Fruit fly (Drosophila melanogaster): ENCODE data around the gene CG12674.

CG12674 gene

DNA sequence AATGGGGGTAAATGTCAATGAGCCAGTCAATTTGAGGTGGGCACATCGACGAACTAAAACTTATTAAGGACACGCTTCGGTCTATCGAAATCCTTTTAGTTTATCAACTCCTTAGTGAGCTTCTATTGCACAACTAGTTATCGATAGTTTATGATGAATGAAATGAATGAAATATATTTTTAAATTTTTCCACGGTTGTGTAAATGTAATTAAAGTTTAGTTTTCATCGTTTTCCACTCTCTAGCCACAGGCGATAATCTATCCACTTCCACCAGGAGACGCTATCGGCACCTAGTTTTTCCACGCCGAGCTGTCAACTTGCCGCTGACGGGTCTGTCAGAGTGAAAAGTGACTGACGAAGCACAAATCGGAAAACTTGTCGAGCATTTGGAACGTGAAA lies at the start of gene CG12674:
TSS of gene CG12674 (plus strand) at position 301 of the 400 bp plus-strand sequence.
- no peak for TF ChIP-seq CG8478 (optimal IDR thresholded peaks at IDR 0.05)
- TF ChIP-seq CTCF (optimal IDR thresholded peaks at IDR 0.05): no peak

DNA sequence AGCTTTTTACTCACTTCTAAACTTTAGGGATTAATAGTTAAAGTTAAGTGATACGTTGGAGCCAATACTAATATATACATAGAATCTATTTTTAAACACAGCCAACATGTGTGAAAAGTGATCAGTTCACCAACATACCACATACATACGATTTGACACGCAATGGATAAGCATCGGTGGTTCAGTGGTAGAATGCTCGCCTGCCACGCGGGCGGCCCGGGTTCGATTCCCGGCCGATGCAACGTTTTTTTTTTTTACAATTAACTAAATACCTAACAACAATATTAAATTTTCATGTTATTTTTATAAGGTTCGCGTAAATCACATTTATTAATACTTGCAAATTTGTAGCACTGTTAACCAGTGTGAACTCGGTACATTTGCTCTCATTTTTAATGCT lies 48.2 kb upstream of the CG12674 start:
- TF ChIP-seq CG8478 (optimal IDR thresholded peaks at IDR 0.05): no peak
- no peak for TF ChIP-seq CTCF (optimal IDR thresholded peaks at IDR 0.05)

DNA sequence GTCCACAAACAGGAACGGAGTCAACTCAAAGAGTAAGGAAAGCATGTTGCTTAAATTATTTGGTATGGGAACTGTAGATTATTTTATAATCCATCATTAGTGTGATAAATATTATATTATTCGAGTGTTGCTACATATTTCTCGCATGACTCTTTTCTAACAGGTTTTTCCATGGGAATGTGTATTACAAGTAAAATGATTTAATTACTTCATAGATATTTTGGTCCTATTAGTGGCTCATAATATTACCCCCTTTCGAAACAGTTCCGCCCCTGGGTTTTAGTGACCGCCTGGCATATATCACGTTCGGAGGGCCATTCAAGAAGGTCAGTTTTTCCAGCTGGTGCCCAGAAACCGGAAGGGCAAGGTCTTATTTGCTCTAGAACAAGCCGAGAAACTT lies 47.6 kb upstream of the CG12674 start:
- TF ChIP-seq CG8478 (optimal IDR thresholded peaks at IDR 0.05) (no peak), CTCF (optimal IDR thresholded peaks at IDR 0.05) (no peak)

DNA sequence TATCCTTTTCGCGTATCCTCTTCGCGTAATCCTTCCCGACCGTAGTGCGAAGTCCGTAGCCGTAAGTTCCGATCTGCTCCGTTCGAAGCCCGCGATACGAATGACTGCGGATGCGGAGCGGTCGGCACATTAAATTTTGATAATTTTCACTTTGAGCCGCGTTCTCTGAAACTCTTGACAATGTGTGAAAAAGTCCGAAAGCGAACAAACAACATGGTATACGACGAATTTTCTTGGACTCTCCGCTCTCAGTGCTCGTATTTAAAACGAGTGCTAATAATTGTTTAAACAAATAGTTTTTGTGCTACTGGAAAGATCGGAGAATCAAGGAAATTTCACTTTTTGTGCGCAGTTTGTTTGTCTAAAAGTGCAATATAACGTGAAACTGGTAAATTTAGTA lies 43.8 kb upstream of the CG12674 start, which contains the start of gene CG42296:
TSS of gene CG42296 (minus strand) at position 101 of the 400 bp plus-strand sequence.
- TF ChIP-seq CG8478 (optimal IDR thresholded peaks at IDR 0.05) (no peak), CTCF (optimal IDR thresholded peaks at IDR 0.05) (no peak)

DNA sequence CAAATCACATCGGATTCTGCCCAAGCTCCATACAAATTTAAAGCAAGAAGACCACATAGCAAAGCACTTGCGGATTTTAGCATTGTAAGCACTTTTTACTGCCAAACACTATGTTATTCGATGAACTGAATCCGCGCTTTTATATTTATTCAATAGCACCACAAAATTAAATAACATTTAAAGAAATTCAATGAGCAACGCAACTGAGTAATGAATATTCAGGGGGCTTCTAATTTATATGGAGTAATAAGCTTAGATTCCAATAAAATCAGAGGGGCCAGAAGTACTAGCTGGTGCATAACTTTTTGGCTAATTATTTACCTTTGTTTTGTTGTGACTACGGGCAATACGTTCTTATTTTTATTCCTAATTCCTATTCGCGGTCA lies 42.6 kb upstream of the CG12674 start, which contains the start of gene lectin-22C:
TSS of gene lectin-22C (minus strand) at position 101 of the 386 bp plus-strand sequence.
- TF ChIP-seq CG8478 (optimal IDR thresholded peaks at IDR 0.05) (no peak), CTCF (optimal IDR thresholded peaks at IDR 0.05) (no peak)

DNA sequence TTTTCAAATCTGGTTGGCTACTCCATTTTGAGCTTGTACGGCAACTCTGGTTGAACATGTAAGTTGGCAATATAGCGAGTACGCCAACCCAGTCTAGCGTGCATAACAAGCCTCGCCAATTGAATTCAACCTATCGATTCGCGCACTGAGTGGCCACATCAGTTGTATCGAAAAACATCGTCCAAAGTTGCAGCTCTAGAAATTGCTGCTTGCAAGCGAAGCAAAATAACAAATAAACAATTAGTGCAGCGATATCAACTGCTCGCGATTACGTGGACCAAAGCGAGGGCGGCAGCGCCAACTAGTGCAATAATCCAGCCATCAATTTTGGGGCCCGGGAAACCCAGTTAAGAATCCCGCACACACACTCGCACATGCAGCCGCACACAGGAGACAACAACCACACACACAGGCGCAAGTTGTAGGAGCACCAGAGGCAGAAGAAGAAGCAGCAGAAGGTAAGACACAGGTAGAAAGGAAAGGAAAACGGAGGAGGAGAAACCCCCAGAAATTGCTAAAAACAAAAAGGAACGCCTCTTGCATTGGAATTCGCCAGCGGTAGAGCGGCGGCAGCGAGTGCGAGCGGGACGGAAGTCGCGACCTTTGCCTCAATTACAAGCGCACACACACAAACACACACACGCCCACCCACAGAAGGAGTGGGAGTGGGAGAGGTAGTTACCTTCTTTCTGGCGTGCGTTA lies 42.0 kb upstream of the CG12674 start:
- TF ChIP-seq CG8478 (optimal IDR thresholded peaks at IDR 0.05) (no peak), CTCF (optimal IDR thresholded peaks at IDR 0.05) (peak; percentile 63 to 68)

DNA sequence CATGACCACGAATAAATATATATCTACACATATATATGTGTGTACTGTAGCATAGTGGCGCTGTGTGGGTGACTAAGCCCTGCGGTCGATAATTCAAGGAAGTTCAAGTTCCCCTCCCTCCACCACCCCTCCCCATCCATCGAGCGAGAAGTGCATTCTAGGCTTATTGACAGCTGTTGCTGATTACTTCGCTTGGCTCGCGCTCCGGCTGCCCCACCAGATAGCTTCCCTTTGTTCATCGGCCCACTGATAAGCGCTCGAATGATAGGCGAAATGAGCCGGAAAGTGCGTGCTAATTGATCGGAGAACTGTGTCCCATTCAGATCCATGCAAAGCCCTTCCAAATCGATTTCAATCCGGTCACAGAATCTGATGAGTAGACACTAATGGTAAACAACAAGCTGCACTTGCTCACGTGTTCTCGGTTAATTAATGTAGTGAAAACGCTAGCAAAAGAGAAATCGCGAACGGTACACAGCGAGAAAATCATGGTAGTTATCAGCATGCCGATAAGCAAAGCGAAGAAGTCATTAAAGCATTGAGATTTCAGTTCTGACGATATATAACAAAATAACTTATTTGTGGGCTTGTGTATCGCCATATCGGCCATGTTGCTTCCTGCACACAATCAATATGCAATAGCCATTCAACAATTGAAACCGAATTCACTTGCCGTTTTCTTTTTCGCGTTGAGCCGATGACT lies 41.3 kb upstream of the CG12674 start:
- TF ChIP-seq CTCF (optimal IDR thresholded peaks at IDR 0.05): no peak
- TF ChIP-seq CG8478 (optimal IDR thresholded peaks at IDR 0.05): no peak

DNA sequence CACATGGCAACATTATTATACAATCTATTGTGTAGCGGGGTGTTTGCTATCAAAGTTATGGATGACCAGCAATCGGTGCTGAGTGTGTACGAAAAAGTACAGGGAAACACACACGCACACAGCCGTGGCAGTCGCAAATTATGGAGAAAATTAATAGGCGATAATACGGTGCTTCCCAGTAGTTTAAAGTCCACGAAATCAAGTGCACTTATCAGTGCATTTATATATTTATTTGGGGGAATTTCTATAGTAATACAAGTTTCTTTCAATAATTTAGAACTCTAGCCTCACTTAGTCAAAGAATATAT lies 40.8 kb upstream of the CG12674 start:
- no peak for TF ChIP-seq CTCF (optimal IDR thresholded peaks at IDR 0.05)
- no peak for TF ChIP-seq CG8478 (optimal IDR thresholded peaks at IDR 0.05)

DNA sequence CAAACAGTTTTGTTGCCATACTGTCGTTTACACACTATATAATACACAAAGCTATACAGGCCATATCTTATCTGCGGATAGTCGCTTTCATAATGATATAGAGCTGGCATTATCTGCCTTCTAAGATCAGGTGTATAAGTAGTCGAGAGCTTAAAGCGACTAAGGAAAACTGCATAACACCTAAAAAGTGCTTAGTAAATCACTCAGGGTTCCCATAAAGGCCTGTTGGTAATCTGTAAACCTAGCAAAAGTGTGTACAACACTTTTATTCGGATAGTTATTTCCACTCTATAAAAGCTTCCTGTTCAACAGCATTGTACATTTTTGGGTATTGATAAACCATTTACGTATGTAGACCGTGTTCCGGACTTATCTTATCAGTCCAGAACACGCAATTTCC lies 40.3 kb upstream of the CG12674 start:
- no peak for TF ChIP-seq CTCF (optimal IDR thresholded peaks at IDR 0.05)
- TF ChIP-seq CG8478 (optimal IDR thresholded peaks at IDR 0.05): no peak

DNA sequence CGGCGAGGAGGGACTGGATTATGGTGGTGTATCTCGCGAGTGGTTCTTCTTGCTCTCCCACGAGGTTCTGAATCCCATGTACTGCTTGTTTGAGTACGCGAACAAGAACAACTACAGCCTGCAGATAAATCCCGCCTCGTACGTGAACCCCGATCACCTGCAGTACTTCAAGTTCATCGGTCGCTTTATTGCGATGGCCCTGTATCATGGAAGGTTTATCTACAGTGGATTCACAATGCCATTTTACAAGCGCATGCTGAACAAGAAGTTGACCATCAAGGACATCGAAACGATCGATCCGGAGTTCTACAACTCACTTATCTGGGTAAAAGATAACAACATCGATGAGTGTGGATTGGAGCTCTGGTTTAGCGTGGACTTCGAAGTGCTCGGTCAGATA lies 37.6 kb upstream of the CG12674 start:
- TF ChIP-seq CTCF (optimal IDR thresholded peaks at IDR 0.05): no peak
- no peak for TF ChIP-seq CG8478 (optimal IDR thresholded peaks at IDR 0.05)

DNA sequence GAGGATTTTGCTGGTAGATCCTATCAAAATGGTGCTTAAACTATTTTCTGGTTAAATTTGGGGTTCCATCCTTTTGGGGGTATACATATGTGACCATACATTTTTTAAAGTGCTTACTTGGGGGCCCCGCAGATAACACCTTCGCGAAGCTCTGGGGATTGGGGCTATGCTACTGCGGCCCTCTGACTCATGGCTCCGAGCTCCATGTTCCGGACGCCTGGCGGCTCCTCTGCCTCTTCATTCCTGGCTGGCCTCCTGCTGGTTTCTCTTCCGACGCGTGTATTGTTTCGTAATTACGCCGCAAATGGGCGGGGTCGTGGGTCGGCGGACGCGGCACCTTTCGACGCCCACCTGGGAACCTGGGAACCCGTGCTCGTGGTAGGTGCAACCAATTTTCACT lies 34.9 kb upstream of the CG12674 start:
- no peak for TF ChIP-seq CTCF (optimal IDR thresholded peaks at IDR 0.05)
- no peak for TF ChIP-seq CG8478 (optimal IDR thresholded peaks at IDR 0.05)

DNA sequence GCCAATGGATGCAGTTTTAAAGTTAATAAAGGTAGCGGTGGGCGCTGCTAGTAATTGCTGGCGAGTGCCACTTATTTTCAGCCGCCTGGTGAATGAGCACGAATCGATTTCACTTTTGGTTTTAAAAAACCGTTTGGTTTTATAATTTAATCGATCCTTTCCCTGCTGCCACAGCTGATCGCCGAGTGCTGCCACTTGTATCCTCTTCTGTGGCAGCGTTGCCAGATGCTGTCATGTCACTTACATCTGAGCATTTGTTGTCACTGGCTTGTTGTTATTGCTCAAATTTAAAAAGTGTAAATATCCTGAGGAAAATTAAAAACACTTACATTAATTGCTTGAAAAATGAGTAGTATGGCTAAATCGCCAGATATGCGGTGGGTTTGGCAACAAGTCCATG lies 34.5 kb upstream of the CG12674 start, which contains the start of gene Kebab:
TSS of gene Kebab (plus strand) at position 230 of the 400 bp plus-strand sequence.
- TF ChIP-seq CTCF (optimal IDR thresholded peaks at IDR 0.05) (peak in 1 of 2 experiments; percentile 23), CG8478 (optimal IDR thresholded peaks at IDR 0.05) (no peak)

DNA sequence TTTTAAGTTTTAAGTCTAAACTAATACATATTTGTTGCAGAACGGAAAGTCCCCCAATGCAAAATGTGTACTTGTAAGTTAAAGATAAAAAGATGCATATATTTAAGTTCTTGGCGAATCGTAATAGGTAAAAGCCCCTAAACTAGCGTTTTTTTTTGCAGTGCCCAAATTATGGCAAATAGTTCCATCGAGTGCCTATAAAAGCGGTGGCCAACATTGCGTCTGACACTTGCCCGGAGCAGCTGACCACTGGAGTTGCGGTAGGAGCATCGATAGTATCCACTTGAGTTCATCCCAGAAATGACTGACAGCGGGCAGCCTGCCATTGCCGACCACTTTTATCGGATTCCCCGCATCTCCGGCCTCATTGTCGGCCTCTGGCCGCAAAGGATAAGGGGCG lies 25.4 kb upstream of the CG12674 start, which contains the start of gene Or22c:
TSS of gene Or22c (plus strand) at position 301 of the 400 bp plus-strand sequence.
- TF ChIP-seq CG8478 (optimal IDR thresholded peaks at IDR 0.05) (no peak), CTCF (optimal IDR thresholded peaks at IDR 0.05) (no peak)

DNA sequence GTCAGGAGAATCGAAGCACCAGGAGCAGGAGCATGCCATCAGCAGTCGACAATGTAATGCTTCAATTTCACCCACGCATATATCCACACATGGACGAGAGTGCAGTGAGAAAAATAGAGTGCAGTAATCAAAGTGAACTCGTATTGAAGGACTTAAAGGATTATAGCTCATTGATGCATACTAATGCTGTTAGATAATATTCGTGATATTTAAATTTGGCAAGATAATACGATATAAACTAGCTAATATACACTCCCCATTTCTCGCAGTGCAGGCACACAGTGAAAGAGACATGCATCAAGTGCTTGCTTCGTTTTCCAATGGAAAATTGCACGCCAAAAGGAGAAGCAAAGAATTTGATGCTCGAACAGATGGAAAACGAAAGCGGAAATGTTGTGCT lies 6.7 kb upstream of the CG12674 start:
- no peak for TF ChIP-seq CTCF (optimal IDR thresholded peaks at IDR 0.05)
- TF ChIP-seq CG8478 (optimal IDR thresholded peaks at IDR 0.05): no peak

DNA sequence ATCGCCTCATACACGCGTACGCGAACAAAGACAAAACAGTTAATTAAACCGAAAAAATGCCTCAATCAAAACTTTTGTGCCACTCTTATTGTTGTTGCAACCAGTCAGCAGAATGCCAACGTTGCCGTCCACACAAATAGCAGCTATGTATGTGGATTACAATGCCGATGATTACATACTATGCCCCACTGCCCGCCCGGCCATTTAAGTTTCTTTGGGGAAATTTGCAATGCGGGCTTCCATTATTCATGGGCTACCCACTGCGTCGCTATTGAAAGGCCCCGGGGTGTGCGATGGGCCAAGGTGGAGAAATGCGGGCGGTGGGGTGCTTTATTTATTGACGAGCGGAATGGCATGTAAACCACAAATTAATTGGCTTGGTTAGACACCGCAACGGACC lies 4.6 kb downstream of the CG12674 start:
- TF ChIP-seq CTCF (optimal IDR thresholded peaks at IDR 0.05) (no peak), CG8478 (optimal IDR thresholded peaks at IDR 0.05) (no peak)

DNA sequence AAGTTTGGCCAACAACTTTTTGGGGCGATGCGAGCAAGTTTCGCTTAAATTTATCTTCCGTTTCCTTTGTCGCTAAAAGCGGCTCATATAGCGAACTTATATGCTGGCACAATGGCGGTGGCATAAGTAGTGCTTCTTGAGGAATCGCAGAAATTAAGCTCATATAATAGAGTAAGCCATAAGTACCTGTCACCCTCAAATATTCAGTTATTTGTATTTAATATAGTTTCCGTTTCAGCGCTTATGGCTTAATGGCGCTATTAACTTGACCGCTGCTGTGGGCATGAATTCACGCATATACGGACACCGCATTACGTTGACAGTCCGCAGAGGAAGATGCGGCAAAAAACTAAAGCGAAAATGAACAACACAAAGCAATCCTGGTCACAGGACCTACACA lies 10.5 kb downstream of the CG12674 start:
- TF ChIP-seq CTCF (optimal IDR thresholded peaks at IDR 0.05) (no peak), CG8478 (optimal IDR thresholded peaks at IDR 0.05) (no peak)

All from S2 (cell line).